Worm (Caenorhabditis elegans) whole organism, young adult: ENCODE measurements around the gene C01B9.4.

Experiments
- Y67H2A.10 ChIP-seq: fragments of 200-800 bp; sonication (Bioruptor generic); conservative IDR thresholded peaks from 2 replicates; pipeline ENCODE4 v1.3.6; 2022; ENCODE audit warnings: missing genetic modification reagents, missing genetic modification characterization, missing compliant biosample characterization
- attf-5 ChIP-seq: fragments of 200-800 bp; sonication (Bioruptor generic); optimal IDR thresholded peaks from 2 replicates; lab custom pipeline; 2018; ENCODE audit warnings: mild to moderate bottlenecking, missing genetic modification characterization, missing compliant biosample characterization
- nhr-120 ChIP-seq: fragments of 200-800 bp; sonication (Bioruptor generic); IDR thresholded peaks from 2 replicates; pipeline ENCODE4 v1.3.6; 2022; ENCODE audit warnings: missing genetic modification characterization, missing compliant biosample characterization
- ztf-3 ChIP-seq: fragments of 200-800 bp; sonication (Bioruptor generic); optimal IDR thresholded peaks from 2 replicates; lab custom pipeline; 2018; ENCODE audit warnings: mild to moderate bottlenecking, missing genetic modification characterization, missing compliant biosample characterization

- TF ChIP-seq Y67H2A.10 (GFP tag; lab: Robert Waterston, UW) (no peak), ztf-3 (GFP tag; lab: Kevin White, UChicago) (no peak), attf-5 (GFP tag; lab: Kevin White, UChicago) (no peak), nhr-120 (GFP tag; lab: Robert Waterston, UW) (no peak)
Measured at ce11 chrII:13736906-13737305, 46.9 kb downstream of the C01B9.4 start.
